Fruit fly (Drosophila melanogaster) whole organism: ENCODE data around the gene Bub3.

Experiments
- CG8478 ChIP-seq: fragments of >200 bp; optimal IDR thresholded peaks from 2 replicates; lab custom pipeline; 2018; ENCODE audit warnings: inconsistent platforms
- Dll ChIP-seq: fragments of >200 bp; optimal IDR thresholded peaks from 2 replicates; lab custom pipeline; 2017
- EcR ChIP-seq, 2 experiments: fragments of >200 bp; optimal IDR thresholded peaks; 2 replicates each; lab custom pipeline; 2017; ENCODE audit warnings: missing biosample characterization in 2 of 2, missing genetic modification characterization in 2 of 2, missing genetic modification reagents in 2 of 2
- pan ChIP-seq: fragments of >200 bp; optimal IDR thresholded peaks from 2 replicates; lab custom pipeline; 2017
- psq ChIP-seq: fragments of >200 bp; optimal IDR thresholded peaks from 2 replicates; lab custom pipeline; 2017
- usp ChIP-seq: fragments of >200 bp; optimal IDR thresholded peaks from 2 replicates; lab custom pipeline; 2017; ENCODE audit warnings: missing biosample characterization, missing genetic modification characterization, mixed read lengths

Bub3 gene

DNA sequence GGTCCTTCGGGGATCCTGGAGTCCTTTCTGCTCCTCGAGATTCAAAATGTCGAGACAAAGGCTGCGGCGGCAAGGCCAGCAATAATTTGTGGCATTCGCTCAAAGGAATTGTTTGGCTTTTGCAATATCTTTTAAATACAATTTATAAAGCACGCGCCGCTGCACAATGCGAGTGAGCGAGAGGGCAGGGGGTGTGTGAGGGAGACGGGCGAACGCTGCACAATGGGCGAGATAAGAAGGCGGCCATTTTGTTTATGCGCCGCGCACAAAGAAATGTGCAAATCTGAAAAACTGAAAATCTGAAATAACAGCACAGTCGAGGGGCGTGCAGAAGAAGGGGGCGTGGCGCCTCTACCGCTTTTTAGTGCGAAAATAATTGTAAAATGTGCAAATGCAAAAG is 33.1 kb upstream of the Bub3 start:
- TF ChIP-seq CG8478 (lab: Kevin White, UChicago) (no peak), pan (lab: Kevin White, UChicago) (no peak), usp (GFP tag; lab: Kevin White, UChicago) (no peak), Dll (lab: Kevin White, UChicago) (no peak), EcR (GFP tag; optimal IDR thresholded peaks at IDR 0.05; lab: Kevin White, UChicago) (no peak)

DNA sequence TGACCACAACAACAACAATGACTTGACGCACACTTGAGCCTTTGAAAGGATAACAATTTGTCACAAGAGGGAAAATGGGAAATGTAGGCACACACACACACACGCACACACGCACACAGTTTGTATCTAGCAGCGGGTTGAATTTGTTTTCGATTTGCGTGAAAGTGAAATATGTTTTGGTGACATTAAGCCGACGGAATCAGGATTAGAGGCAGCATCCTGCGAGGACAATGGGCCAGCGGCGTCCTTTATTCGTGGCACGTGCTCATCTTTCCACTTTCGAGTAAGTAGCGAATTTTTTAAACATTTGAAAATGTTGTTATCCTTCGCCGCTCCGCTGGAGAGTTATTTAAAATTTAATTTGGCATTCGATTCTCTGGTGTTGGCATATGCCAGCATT is 32.0 kb upstream of the Bub3 start:
- TF ChIP-seq usp (GFP tag; lab: Kevin White, UChicago) (no peak), Dll (lab: Kevin White, UChicago) (no peak)

DNA sequence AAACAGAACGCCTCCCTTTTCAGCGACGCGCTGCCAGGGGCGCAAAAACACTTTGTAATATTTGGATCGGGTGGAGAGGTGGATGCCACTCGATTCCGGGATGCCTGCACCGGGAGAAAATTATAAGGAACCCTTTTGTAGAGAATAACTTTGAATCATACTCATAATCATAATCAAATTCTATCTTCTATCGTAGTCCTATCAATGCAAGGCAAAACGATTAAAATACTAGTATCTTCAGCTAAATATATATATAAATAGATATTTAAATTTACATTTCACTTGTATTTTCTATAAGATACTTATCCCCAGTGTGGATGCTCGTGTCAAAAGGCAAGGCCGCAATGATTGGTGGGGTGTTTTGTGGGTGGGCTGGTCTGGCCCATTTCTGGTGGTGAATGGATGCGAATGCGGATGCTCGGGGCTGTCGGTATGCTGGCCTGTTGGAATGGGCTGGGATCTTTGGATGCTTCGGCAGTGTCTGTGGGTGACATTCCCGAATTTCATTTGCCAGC is 30.6 kb upstream of the Bub3 start:
- TF ChIP-seq Dll (lab: Kevin White, UChicago): no peak

DNA sequence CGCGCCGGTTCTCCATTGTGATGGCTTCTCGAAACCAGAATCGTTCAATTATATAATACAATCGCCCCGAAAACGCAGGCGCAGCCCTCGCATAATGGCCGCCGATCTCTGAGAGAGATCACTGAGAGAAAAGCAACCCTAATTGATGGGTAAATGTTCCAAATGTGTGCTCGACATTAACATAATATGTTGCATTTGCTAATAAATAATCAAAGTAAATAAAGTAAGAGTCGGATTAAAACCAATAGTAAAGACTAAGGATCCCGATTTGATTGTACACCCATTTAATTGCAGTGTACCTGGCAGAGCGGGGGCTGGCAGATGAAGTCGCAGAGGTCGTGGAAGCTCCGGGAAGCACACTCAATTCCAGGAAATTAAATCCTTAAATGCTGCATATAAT is 29.3 kb upstream of the Bub3 start:
- TF ChIP-seq pan (lab: Kevin White, UChicago) (no peak), EcR (GFP tag; optimal IDR thresholded peaks at IDR 0.05; lab: Kevin White, UChicago) (no peak), usp (GFP tag; lab: Kevin White, UChicago) (no peak), CG8478 (lab: Kevin White, UChicago) (no peak), Dll (lab: Kevin White, UChicago) (no peak), psq (lab: Kevin White, UChicago) (no peak)

DNA sequence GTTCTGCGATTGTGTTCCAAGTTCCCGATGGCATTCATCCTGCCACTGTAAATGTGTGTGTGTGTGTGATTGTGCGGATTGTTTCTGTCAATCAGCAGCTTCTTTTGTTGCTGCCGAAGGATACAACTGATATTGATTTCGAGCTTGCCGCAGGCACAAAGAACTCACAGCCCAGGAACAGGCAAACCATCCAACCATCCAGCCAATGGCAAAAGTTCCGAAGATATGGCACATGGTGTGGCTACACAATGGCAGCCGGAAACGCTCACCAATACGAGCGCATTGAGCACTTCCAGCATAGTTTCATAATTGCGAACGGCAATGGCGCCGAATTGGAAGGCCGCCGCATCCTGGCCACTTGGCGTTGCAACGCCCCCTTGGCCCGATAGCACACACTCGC is 26.5 kb upstream of the Bub3 start:
- TF ChIP-seq usp (GFP tag; lab: Kevin White, UChicago): no peak
- TF ChIP-seq EcR (GFP tag; optimal IDR thresholded peaks at IDR 0.05; lab: Kevin White, UChicago): no peak
- no peak for TF ChIP-seq psq (lab: Kevin White, UChicago)
- TF ChIP-seq CG8478 (lab: Kevin White, UChicago): no peak
- TF ChIP-seq pan (lab: Kevin White, UChicago): no peak
- no peak for TF ChIP-seq Dll (lab: Kevin White, UChicago)

DNA sequence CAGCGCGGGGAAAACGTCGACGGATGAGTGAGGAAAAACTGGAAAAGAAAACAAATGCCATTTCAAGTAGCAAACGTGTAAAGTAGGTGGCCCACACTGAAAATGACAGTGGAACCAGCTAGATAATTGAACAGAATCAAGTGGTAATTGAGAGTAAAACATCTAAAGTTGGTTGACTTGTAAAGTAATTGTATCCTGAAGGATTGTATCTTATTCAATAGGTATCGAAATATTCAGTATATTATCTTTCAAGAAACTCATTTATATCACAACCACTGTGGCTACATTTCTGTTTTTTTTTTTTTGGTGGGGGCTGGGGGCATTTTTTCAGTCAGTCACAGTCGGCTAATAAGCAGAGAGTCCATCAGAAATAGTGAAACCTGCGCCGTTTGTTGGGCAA is 24.0 kb upstream of the Bub3 start:
- TF ChIP-seq pan (lab: Kevin White, UChicago): no peak

DNA sequence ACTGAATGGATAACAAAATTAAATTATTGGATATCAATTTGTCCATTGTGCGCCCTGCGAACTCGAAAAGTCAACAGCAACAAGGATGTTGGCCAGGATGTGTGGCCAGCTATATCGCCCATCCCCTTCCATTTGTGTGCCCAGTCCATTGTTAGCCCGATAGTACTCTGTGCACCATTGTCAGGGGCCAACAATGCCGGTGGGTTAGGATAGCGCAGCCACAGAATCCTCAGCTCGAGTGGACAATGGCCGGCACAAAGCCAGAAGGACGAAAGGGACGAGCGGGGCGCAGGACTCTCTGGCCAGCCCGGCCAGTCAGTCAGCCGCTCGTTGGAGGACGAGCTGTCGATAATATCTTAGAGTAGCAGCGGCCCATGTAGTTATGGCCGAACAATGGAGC is 22.6 kb upstream of the Bub3 start:
- TF ChIP-seq pan (lab: Kevin White, UChicago) (no peak), usp (GFP tag; lab: Kevin White, UChicago) (no peak), CG8478 (lab: Kevin White, UChicago) (no peak), EcR (GFP tag; optimal IDR thresholded peaks at IDR 0.05; lab: Kevin White, UChicago) (no peak), psq (lab: Kevin White, UChicago) (no peak), Dll (lab: Kevin White, UChicago) (no peak)

DNA sequence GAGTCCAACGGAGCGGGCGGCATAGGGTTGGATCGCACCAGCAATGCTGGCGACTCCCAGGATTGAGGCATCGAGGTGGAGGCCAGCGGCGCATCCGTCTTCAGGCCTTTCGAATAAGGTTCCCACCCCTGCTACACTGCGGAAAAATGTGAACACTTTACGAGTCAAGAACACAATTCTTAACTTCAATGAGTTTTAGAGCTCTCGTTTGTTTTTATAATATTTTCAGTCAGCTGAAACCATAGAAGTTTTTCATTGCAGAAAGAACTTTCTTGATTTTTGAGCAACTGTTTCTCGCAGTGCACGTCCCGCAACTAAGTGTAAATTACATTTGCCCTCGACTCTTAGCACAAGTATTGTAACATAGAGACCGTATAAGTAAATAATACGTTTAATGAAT is 21.1 kb upstream of the Bub3 start:
- no peak for TF ChIP-seq pan (lab: Kevin White, UChicago)
- TF ChIP-seq CG8478 (lab: Kevin White, UChicago): no peak
- TF ChIP-seq Dll (lab: Kevin White, UChicago): no peak
- TF ChIP-seq psq (lab: Kevin White, UChicago): no peak
- TF ChIP-seq usp (GFP tag; lab: Kevin White, UChicago): no peak
- TF ChIP-seq EcR (GFP tag; optimal IDR thresholded peaks at IDR 0.05; lab: Kevin White, UChicago): no peak

DNA sequence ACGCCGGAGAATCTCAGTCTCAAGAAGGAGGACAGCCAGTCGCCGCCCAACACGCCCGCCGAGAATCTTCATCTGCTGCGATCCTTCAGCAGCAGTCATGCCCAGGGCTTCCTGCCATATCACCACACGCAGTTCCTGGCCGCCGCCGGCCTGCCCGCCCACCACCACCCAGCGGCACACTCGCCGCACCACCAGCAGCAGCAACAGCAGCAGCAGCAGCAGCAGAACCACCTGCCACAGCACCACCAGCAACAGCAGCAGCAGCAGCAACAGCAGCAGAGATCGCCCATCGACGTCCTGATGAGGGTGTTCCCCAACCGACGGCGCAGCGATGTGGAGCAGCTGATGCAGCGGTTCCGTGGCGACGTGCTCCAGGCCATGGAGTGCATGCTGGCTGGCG is 20.5 kb upstream of the Bub3 start:
- TF ChIP-seq Dll (lab: Kevin White, UChicago): no peak
- TF ChIP-seq CG8478 (lab: Kevin White, UChicago): no peak
- no peak for TF ChIP-seq usp (GFP tag; lab: Kevin White, UChicago)
- no peak for TF ChIP-seq pan (lab: Kevin White, UChicago)
- no peak for TF ChIP-seq EcR (GFP tag; optimal IDR thresholded peaks at IDR 0.05; lab: Kevin White, UChicago)
- no peak for TF ChIP-seq psq (lab: Kevin White, UChicago)

DNA sequence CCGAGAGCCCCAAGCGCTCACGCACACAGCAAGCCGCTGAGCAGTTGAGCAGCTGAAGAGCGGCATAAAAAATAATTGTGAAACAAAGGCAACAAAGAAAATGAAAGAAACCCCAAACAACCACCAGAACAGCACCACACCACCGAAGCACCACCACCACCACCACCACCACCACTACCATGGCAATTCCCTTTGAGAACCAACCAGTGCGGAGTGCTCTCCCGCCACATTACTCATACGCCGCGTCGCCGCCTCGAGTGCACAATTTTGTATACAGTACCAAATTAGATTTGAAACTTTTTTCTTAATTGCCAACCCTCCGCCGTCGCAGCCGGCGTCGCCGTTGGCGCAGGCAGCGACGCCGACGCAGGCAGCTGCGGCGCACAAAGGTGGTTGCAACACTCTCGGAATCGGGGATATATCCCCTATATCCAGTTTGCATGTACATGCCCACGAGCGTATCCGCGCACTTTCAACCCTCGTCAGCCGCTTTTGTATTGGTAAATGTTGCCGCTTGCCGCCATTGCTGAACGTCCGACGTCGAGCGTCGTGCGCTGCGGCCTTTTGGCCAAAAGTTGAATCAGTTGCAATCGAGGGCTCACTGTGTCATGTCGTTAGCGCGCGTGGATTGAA is 16.9 kb upstream of the Bub3 start, which contains the start of gene dmrt99B:
TSS of gene dmrt99B (plus strand) at position 583 of the 633 bp plus-strand sequence.
- TF ChIP-seq psq (lab: Kevin White, UChicago): no peak
- no peak for TF ChIP-seq EcR (GFP tag; optimal IDR thresholded peaks at IDR 0.05; lab: Kevin White, UChicago)
- TF ChIP-seq Dll (lab: Kevin White, UChicago): no peak

DNA sequence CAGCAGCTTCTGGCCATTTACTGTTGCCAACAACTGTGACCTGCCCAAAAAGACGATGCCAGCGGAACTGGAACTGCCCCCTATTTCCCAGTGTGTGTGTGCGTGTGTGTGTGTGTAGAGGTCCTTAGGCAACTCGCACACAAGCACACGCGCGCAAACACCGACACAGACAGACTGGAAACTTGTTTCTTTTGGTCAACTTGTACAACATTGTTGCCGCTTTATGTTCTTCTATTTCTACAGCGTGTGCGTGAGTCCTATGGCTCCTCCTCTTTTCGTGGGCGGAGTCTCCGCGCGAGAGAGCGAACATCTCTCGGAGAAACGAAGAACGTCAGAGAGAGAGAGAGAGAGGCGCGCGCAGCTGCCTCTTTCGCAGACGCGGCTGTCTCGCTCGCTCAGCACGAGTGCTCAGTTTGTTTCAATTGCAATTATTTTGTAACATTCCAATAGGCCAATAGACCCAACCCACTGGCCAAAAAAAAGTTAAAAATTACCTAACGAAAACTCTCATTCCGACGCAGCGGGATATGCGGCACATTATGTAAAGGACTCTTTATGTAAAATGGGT is 15.8 kb upstream of the Bub3 start:
- TF ChIP-seq CG8478 (lab: Kevin White, UChicago) (no peak), Dll (lab: Kevin White, UChicago) (no peak), psq (lab: Kevin White, UChicago) (no peak), EcR (GFP tag; optimal IDR thresholded peaks at IDR 0.05; lab: Kevin White, UChicago) (no peak), usp (GFP tag; lab: Kevin White, UChicago) (no peak), pan (lab: Kevin White, UChicago) (no peak)

DNA sequence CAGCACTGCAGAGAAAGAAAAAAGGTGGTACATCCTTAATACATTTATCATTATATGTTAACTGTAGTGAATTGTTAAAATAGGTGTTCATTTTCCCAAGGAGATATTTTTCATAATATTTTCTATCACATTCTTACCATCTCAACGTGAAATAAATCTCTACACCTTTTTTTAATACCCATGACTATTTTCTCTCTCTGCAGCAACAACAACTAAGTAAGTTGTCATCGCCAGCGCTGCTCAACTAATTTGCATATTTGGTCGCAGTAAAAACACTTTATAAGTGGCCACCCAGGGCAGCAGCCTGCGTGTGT is 15.3 kb upstream of the Bub3 start:
- TF ChIP-seq usp (GFP tag; lab: Kevin White, UChicago): no peak
- TF ChIP-seq EcR (GFP tag; optimal IDR thresholded peaks at IDR 0.05; lab: Kevin White, UChicago): no peak
- TF ChIP-seq CG8478 (lab: Kevin White, UChicago): no peak
- no peak for TF ChIP-seq Dll (lab: Kevin White, UChicago)
- no peak for TF ChIP-seq psq (lab: Kevin White, UChicago)
- no peak for TF ChIP-seq pan (lab: Kevin White, UChicago)
